Worm (Caenorhabditis elegans): Measurements from ENCODE around the gene daf-12.

DNA sequence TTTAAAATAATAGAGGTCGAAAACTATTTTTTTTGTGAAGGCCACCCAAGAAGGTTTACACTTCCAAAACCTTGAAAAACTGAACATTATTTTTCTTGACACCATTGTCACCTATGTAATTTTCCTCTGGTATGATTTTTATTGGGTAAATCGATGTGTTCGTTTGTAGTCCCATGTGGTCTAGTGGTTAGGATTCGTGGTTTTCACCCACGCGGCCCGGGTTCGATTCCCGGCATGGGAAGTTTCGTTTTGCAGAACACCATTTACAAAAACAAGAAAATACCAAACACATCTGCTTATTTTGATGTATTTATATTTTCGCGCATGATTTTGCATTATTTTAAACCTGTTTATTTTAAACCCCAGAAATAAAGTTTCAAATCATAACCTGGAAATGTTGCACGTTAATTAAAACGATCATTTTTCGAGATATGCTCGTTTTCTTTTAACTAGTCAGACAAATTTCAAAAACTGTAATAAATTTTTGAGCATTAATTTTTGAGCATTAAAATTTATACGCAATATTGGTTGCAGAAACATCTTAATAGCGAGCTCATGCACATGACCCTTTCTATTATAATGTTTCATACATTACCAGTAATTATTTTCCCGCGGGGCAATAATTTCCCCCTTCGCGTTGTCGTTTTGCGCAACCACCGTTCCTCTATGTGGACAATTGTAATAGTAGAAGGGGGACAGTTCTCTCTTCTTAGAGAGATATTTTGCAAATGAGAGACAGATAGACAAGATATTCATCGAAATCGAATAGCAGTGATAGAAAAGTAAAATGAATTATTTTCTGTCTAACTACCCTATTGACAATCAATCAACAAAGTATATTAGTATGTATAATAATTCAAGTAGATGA, 31.9 kb downstream of the daf-12 start:
- no peak for TF ChIP-seq F13H6.1 (tag; optimal IDR thresholded peaks at IDR 0.05)
- TF ChIP-seq elt-2 (tag; optimal IDR thresholded peaks at IDR 0.05), result no peak
- no peak for TF ChIP-seq eyg-1 (tag; optimal IDR thresholded peaks at IDR 0.05)

All from whole organism, late embryonic.